Worm (Caenorhabditis elegans) whole organism, young adult: ENCODE measurements around the gene ubc-19.

Source experiments
- bed-1 ChIP-seq: fragments of 200-800 bp; sonication (Bioruptor generic); IDR thresholded peaks from 2 replicates; pipeline ENCODE4 v1.3.6; 2022; ENCODE audit warnings: missing genetic modification reagents, missing genetic modification characterization, missing compliant biosample characterization
- hmg-1.2 ChIP-seq: fragments of 200-800 bp; sonication (Bioruptor generic); IDR thresholded peaks from 2 replicates; pipeline ENCODE4 v1.3.6; 2022; ENCODE audit warnings: missing genetic modification reagents, missing genetic modification characterization, missing compliant biosample characterization
- nhr-120 ChIP-seq: fragments of 200-800 bp; sonication (Bioruptor generic); IDR thresholded peaks from 2 replicates; pipeline ENCODE4 v1.3.6; 2022; ENCODE audit warnings: missing genetic modification characterization, missing compliant biosample characterization
- snpc-4 ChIP-seq, 5 experiments: fragments of 150-350 bp in 1 of 5; sonication (generic microtip) in 4 of 5; optimal IDR thresholded peaks; 2 replicates each; lab custom pipeline; 2014 to 2018; ENCODE audit warnings: missing genetic modification characterization in 5 of 5, missing biosample characterization in 3 of 5, antibody characterized with exemption in 2 of 5, mild to moderate bottlenecking in 2 of 5, missing compliant biosample characterization in 2 of 5, missing genotype in 2 of 5, moderate library complexity in 2 of 5, missing genetic modification reagents in 1 of 5

- TF ChIP-seq snpc-4 (GFP tag; optimal IDR thresholded peaks at IDR 0.05; lab: Kevin White, UChicago) (no peak), snpc-4 (tag; optimal IDR thresholded peaks at IDR 0.05; lab: Kevin White, UChicago) (no peak), nhr-120 (GFP tag; lab: Robert Waterston, UW) (no peak), hmg-1.2 (GFP tag; lab: Robert Waterston, UW) (no peak), bed-1 (GFP tag; lab: Robert Waterston, UW) (no peak)
These were observed 11.7 kb upstream of the ubc-19 start, which contains the start of gene Y69H2.9 for ce11 chrV:18701306-18701705.
